Worm (Caenorhabditis elegans) whole organism, late embryonic: Measurements from ENCODE around the gene F16F9.1.

ENCODE experiments used
- ama-1 ChIP-seq: fragments of 150-350 bp; optimal IDR thresholded peaks from 2 replicates; lab custom pipeline; 2014
- ceh-18 ChIP-seq: sonication (generic microtip); optimal IDR thresholded peaks from 2 replicates; lab custom pipeline; 2016; ENCODE audit warnings: missing genetic modification characterization, missing compliant biosample characterization
- ceh-6 ChIP-seq: fragments of 200-800 bp; sonication (Bioruptor generic); optimal IDR thresholded peaks from 2 replicates; lab custom pipeline; 2018; ENCODE audit warnings: mild to moderate bottlenecking, missing genetic modification characterization, missing compliant biosample characterization
- fkh-10 ChIP-seq: fragments of 150-350 bp; optimal IDR thresholded peaks from 2 replicates; lab custom pipeline; 2014; ENCODE audit warnings: missing biosample characterization, missing genetic modification reagents, missing genetic modification characterization
- lin-11 ChIP-seq: fragments of 200-800 bp; sonication (Bioruptor generic); optimal IDR thresholded peaks from 2 replicates; lab custom pipeline; 2018; ENCODE audit warnings: mild to moderate bottlenecking, missing genetic modification characterization, missing compliant biosample characterization
- madf-2 ChIP-seq: sonication (generic microtip); optimal IDR thresholded peaks from 2 replicates; lab custom pipeline; 2017; ENCODE audit warnings: missing genetic modification characterization, missing compliant biosample characterization
- pag-3 ChIP-seq: sonication (generic microtip); optimal IDR thresholded peaks from 2 replicates; lab custom pipeline; 2016; ENCODE audit warnings: missing compliant biosample characterization, missing genetic modification characterization, borderline replicate concordance

DNA sequence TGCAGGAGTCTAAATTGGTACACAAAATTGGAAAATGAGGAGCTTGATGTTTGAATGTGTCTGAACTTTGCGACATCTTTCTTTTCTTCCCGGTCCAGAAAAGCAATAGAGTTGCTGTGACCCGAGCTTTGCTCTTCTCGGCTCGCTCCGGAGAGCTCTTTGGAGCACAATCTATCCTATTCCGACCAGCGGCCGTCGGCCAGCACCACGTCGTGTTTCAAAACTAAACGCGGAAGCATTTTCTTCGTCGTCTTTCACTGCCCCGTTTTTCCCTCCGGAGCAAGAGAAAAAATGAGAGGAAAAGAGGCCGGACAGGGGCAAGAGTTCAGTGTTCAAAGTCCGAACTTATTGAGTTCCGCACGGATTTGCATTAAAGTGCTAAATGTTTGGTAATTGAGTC, 32.8 kb downstream of the F16F9.1 start:
- TF ChIP-seq lin-11 (tag; lab: Kevin White, UChicago) = no peak
- TF ChIP-seq pag-3 (tag; lab: Kevin White, UChicago) = no peak
- no peak for TF ChIP-seq ceh-6 (GFP tag; lab: Kevin White, UChicago)
- TF ChIP-seq ceh-18 = no peak
- TF ChIP-seq fkh-10 (GFP tag; lab: Kevin White, UChicago) = no peak
- TF ChIP-seq madf-2 (tag; lab: Kevin White, UChicago) = no peak
- TF ChIP-seq ama-1 (lab: Kevin White, UChicago) = no peak
